Worm (Caenorhabditis elegans): ENCODE results near the gene C27D6.3.

The C27D6.3 gene

ce11 chrII:5174370-5174769 lies at the start of gene C27D6.3:
C27D6.3 (minus strand) TSS chrII:5174470.
- TF ChIP-seq unc-62 (GFP tag; optimal IDR thresholded peaks at IDR 0.05): no peak

- TF ChIP-seq unc-62 (GFP tag; optimal IDR thresholded peaks at IDR 0.05): no peak
Measured at ce11 chrII:5222830-5223229, 48.6 kb upstream of the C27D6.3 start.

ce11 chrII:5220648-5221047 lies 46.4 kb upstream of the C27D6.3 start:
- no peak for TF ChIP-seq unc-62 (GFP tag; optimal IDR thresholded peaks at IDR 0.05)

ce11 chrII:5218349-5218748 lies 44.1 kb upstream of the C27D6.3 start:
- TF ChIP-seq unc-62 (GFP tag; optimal IDR thresholded peaks at IDR 0.05): no peak

ce11 chrII:5212675-5213074 lies 38.4 kb upstream of the C27D6.3 start, which contains the start of gene C34F11.1:
C34F11.1 (plus strand) TSS chrII:5212975.
- no peak for TF ChIP-seq unc-62 (GFP tag; optimal IDR thresholded peaks at IDR 0.05)

- no peak for TF ChIP-seq unc-62 (GFP tag; optimal IDR thresholded peaks at IDR 0.05)
Measured at ce11 chrII:5211970-5212369, 37.7 kb upstream of the C27D6.3 start, which contains the start of gene C34F11.2. C34F11.2 (plus strand) TSS chrII:5212270.

ce11 chrII:5210830-5211229 lies 36.6 kb upstream of the C27D6.3 start, which contains the start of gene C34F11.8:
C34F11.8 (minus strand) TSS chrII:5210964.
- TF ChIP-seq unc-62 (GFP tag; optimal IDR thresholded peaks at IDR 0.05): no peak

ce11 chrII:5209122-5209521 lies 34.9 kb upstream of the C27D6.3 start:
- no peak for TF ChIP-seq unc-62 (GFP tag; optimal IDR thresholded peaks at IDR 0.05)

- no peak for TF ChIP-seq unc-62 (GFP tag; optimal IDR thresholded peaks at IDR 0.05)
Measured at ce11 chrII:5205286-5205685, 31.0 kb upstream of the C27D6.3 start.

- TF ChIP-seq unc-62 (GFP tag; optimal IDR thresholded peaks at IDR 0.05): no peak
Measured at ce11 chrII:5202930-5203329, 28.7 kb upstream of the C27D6.3 start, which contains the start of gene ampd-1. ampd-1 (plus strand) TSS chrII:5203322.

ce11 chrII:5201922-5202562 lies 27.8 kb upstream of the C27D6.3 start:
- no peak for TF ChIP-seq unc-62 (GFP tag; optimal IDR thresholded peaks at IDR 0.05)

ce11 chrII:5200987-5201582 lies 26.8 kb upstream of the C27D6.3 start:
- TF ChIP-seq unc-62 (GFP tag; optimal IDR thresholded peaks at IDR 0.05): no peak

ce11 chrII:5199497-5199896 lies 25.2 kb upstream of the C27D6.3 start, which contains the start of gene msp-50:
msp-50 (plus strand) TSS chrII:5199797.
- TF ChIP-seq unc-62 (GFP tag; optimal IDR thresholded peaks at IDR 0.05): no peak

- no peak for TF ChIP-seq unc-62 (GFP tag; optimal IDR thresholded peaks at IDR 0.05)
Measured at ce11 chrII:5195504-5195903, 21.2 kb upstream of the C27D6.3 start, which contains the start of gene C34F11.5. C34F11.5 (plus strand) TSS chrII:5195804.

- TF ChIP-seq unc-62 (GFP tag; optimal IDR thresholded peaks at IDR 0.05): no peak
Measured at ce11 chrII:5194066-5194465, 19.8 kb upstream of the C27D6.3 start, which contains the start of gene msp-49. msp-49 (plus strand) TSS chrII:5194366.

ce11 chrII:5191766-5192165 lies 17.5 kb upstream of the C27D6.3 start:
- TF ChIP-seq unc-62 (GFP tag; optimal IDR thresholded peaks at IDR 0.05): no peak

ce11 chrII:5187934-5188333 lies 13.7 kb upstream of the C27D6.3 start:
- TF ChIP-seq unc-62 (GFP tag; optimal IDR thresholded peaks at IDR 0.05): no peak
